Fruit fly (Drosophila melanogaster) Kc167 (cell line): Measurements from ENCODE around the gene CG17190.

ENCODE experiments used
- Myc ChIP-seq: fragments of >200 bp; optimal IDR thresholded peaks from 2 replicates; lab custom pipeline; 2017; ENCODE audit warnings: missing external identifiers
- Sin3A ChIP-seq: fragments of >200 bp; optimal IDR thresholded peaks from 2 replicates; lab custom pipeline; 2018; ENCODE audit warnings: missing external identifiers
- h ChIP-seq: fragments of >200 bp; optimal IDR thresholded peaks from 3 replicates; lab custom pipeline; 2018; ENCODE audit warnings: missing external identifiers
- insv ChIP-seq: fragments of >200 bp; optimal IDR thresholded peaks from 3 replicates; lab custom pipeline; 2018; ENCODE audit warnings: missing external identifiers
- ttk ChIP-seq: sonication (Bioruptor generic); optimal IDR thresholded peaks from 2 replicates; lab custom pipeline; 2017; ENCODE audit warnings: missing external identifiers

- no peak for TF ChIP-seq Sin3A
- no peak for TF ChIP-seq Myc
- no peak for TF ChIP-seq insv
- TF ChIP-seq ttk (lab: Kevin White, UChicago), result no peak
- TF ChIP-seq h (lab: Kevin White, UChicago), result no peak
These were observed 29.2 kb upstream of the CG17190 start, which contains the start of the genes CG33934 and Indy-2 for dm6 chr3R:20042457-20042856.
